Fruit fly (Drosophila melanogaster) whole organism, embryonic: ENCODE results near the gene VhaAC39-1.
A peak's percentile ranks its signal among the peaks of the same experiment; 100 is the strongest.

ENCODE experiments used
- ATbp ChIP-seq: fragments of 200-800 bp; sonication (Bioruptor generic); optimal IDR thresholded peaks from 2 replicates; lab custom pipeline; 2017; ENCODE audit warnings: missing biosample characterization, mild to moderate bottlenecking, missing genetic modification characterization, missing genetic modification reagents
- BEAF-32 ChIP-seq: fragments of 200-800 bp; sonication (Bioruptor generic); optimal IDR thresholded peaks from 3 replicates; lab custom pipeline; 2017; ENCODE audit warnings: missing biosample characterization, missing genetic modification characterization, mild to moderate bottlenecking, moderate library complexity, missing genetic modification reagents
- Blimp-1 ChIP-seq: fragments of 200-800 bp; sonication (Bioruptor generic); optimal IDR thresholded peaks from 3 replicates; lab custom pipeline; 2018; ENCODE audit warnings: missing biosample characterization, missing genetic modification characterization, mild to moderate bottlenecking, moderate library complexity, missing genetic modification reagents
- Bteb2 ChIP-seq: fragments of 200-800 bp; sonication (Bioruptor generic); optimal IDR thresholded peaks from 2 replicates; lab custom pipeline; 2016; ENCODE audit warnings: missing biosample characterization, missing genetic modification characterization
- CG10267 ChIP-seq: fragments of 200-800 bp; sonication (Bioruptor generic); optimal IDR thresholded peaks from 2 replicates; lab custom pipeline; 2018; ENCODE audit warnings: missing biosample characterization, mild to moderate bottlenecking, missing genetic modification characterization, moderate library complexity
- CG10321 ChIP-seq: fragments of 200-800 bp; sonication (Bioruptor generic); IDR thresholded peaks from 2 replicates; pipeline ENCODE4 v1.3.6; 2022; ENCODE audit warnings: missing biosample characterization, missing genetic modification characterization
- CG12104 ChIP-seq: fragments of 200-800 bp; sonication (Bioruptor generic); optimal IDR thresholded peaks from 3 replicates; lab custom pipeline; 2016; ENCODE audit warnings: missing biosample characterization, missing genetic modification characterization
- CG12391 ChIP-seq: fragments of 200-800 bp; sonication (Bioruptor generic); optimal IDR thresholded peaks from 3 replicates; lab custom pipeline; 2018; ENCODE audit warnings: missing biosample characterization, mild to moderate bottlenecking, missing genetic modification characterization, moderate library complexity
- CG13287 ChIP-seq: fragments of 200-800 bp; sonication (Bioruptor generic); IDR thresholded peaks from 2 replicates; pipeline ENCODE4 v1.3.6; 2022; ENCODE audit warnings: missing biosample characterization, missing genetic modification characterization; ENCODE audit not compliant: partially characterized antibody
- CG14667 ChIP-seq: fragments of 200-800 bp; sonication (Bioruptor generic); IDR thresholded peaks from 2 replicates; pipeline ENCODE4 v1.3.6; 2022; ENCODE audit warnings: missing biosample characterization, missing genetic modification characterization
- CG15073 ChIP-seq: fragments of 200-800 bp; sonication (Bioruptor generic); optimal IDR thresholded peaks from 2 replicates; lab custom pipeline; 2016; ENCODE audit warnings: missing biosample characterization, missing genetic modification characterization
- CG15601 ChIP-seq: fragments of 200-800 bp; sonication (Bioruptor generic); optimal IDR thresholded peaks from 3 replicates; lab custom pipeline; 2019; ENCODE audit warnings: missing biosample characterization, mild to moderate bottlenecking, missing genetic modification characterization, moderate library complexity
- CG17568 ChIP-seq: fragments of 200-800 bp; sonication (Bioruptor generic); optimal IDR thresholded peaks from 2 replicates; lab custom pipeline; 2018; ENCODE audit warnings: missing biosample characterization, mild to moderate bottlenecking, missing genetic modification characterization, moderate library complexity
- CG17829 ChIP-seq: fragments of 200-800 bp; optimal IDR thresholded peaks from 2 replicates; lab custom pipeline; 2019; ENCODE audit warnings: missing biosample characterization, mild to moderate bottlenecking, missing genetic modification characterization, moderate library complexity
- CG2678 ChIP-seq: fragments of 200-800 bp; sonication (Bioruptor generic); optimal IDR thresholded peaks from 3 replicates; lab custom pipeline; 2019; ENCODE audit warnings: missing biosample characterization, mild to moderate bottlenecking, missing genetic modification characterization, moderate library complexity
- CG31441 ChIP-seq: fragments of 200-800 bp; sonication (Bioruptor generic); IDR thresholded peaks from 2 replicates; pipeline ENCODE4 v1.3.6; 2022; ENCODE audit warnings: missing biosample characterization, missing genetic modification characterization
- CG3281 ChIP-seq: fragments of 200-800 bp; sonication (Bioruptor generic); optimal IDR thresholded peaks from 3 replicates; lab custom pipeline; 2017; ENCODE audit warnings: missing biosample characterization, mild to moderate bottlenecking, missing genetic modification characterization
- CG4282 ChIP-seq: fragments of 200-800 bp; sonication (Bioruptor generic); optimal IDR thresholded peaks from 2 replicates; lab custom pipeline; 2016; ENCODE audit warnings: missing biosample characterization, missing genetic modification characterization
- CG4820 ChIP-seq: fragments of 200-800 bp; sonication (Bioruptor generic); optimal IDR thresholded peaks from 3 replicates; lab custom pipeline; 2016; ENCODE audit warnings: missing biosample characterization, missing genetic modification characterization
- CG7271 ChIP-seq: fragments of 200-800 bp; sonication (Bioruptor generic); optimal IDR thresholded peaks from 2 replicates; lab custom pipeline; 2018; ENCODE audit warnings: missing biosample characterization, mild to moderate bottlenecking, missing genetic modification characterization, moderate library complexity
- CG7357 ChIP-seq: fragments of 200-800 bp; sonication (Bioruptor generic); IDR thresholded peaks from 3 replicates; pipeline ENCODE4 v1.3.6; 2022; ENCODE audit warnings: missing biosample characterization, missing genetic modification characterization
- CG9215 ChIP-seq: fragments of 200-800 bp; sonication (Bioruptor generic); IDR thresholded peaks from 2 replicates; pipeline ENCODE4 v1.3.6; 2022; ENCODE audit warnings: missing biosample characterization, missing genetic modification characterization
- CG9797 ChIP-seq: fragments of 200-800 bp; sonication (Bioruptor generic); optimal IDR thresholded peaks from 3 replicates; lab custom pipeline; 2018; ENCODE audit warnings: missing biosample characterization, mild to moderate bottlenecking, missing genetic modification characterization
- Hr51 ChIP-seq, 2 experiments: fragments of 200-800 bp; sonication (Bioruptor generic); optimal IDR thresholded peaks; 2 replicates in 1 of 2; 3 replicates in 1 of 2; lab custom pipeline; 2016 to 2018; ENCODE audit warnings: missing biosample characterization in 2 of 2, missing genetic modification characterization in 2 of 2, mild to moderate bottlenecking in 1 of 2, moderate library complexity in 1 of 2
- Lpt ChIP-seq: fragments of >200 bp; optimal IDR thresholded peaks from 2 replicates; lab custom pipeline; 2018; ENCODE audit warnings: missing biosample characterization, missing genetic modification characterization
- Mes4 ChIP-seq: fragments of 200-800 bp; sonication (Bioruptor generic); optimal IDR thresholded peaks from 2 replicates; lab custom pipeline; 2016; ENCODE audit warnings: missing biosample characterization, missing genetic modification characterization
- Poxn ChIP-seq: fragments of 200-800 bp; sonication (Bioruptor generic); IDR thresholded peaks from 2 replicates; pipeline ENCODE4 v1.3.6; 2022; ENCODE audit warnings: missing biosample characterization, missing genetic modification characterization
- Six4 ChIP-seq: fragments of 200-800 bp; sonication (Bioruptor generic); optimal IDR thresholded peaks from 2 replicates; lab custom pipeline; 2016; ENCODE audit warnings: missing biosample characterization, missing genetic modification characterization
- Sry-β ChIP-seq: fragments of 200-800 bp; sonication (Bioruptor generic); optimal IDR thresholded peaks from 2 replicates; lab custom pipeline; 2018; ENCODE audit warnings: missing biosample characterization, mild to moderate bottlenecking, missing genetic modification characterization, moderate library complexity
- Sry-δ ChIP-seq: fragments of 200-800 bp; sonication (Bioruptor generic); optimal IDR thresholded peaks from 2 replicates; lab custom pipeline; 2016; ENCODE audit warnings: missing biosample characterization, missing genetic modification characterization
- Tbp ChIP-seq: fragments of >200 bp; optimal IDR thresholded peaks from 2 replicates; lab custom pipeline; 2018; ENCODE audit warnings: missing biosample characterization, missing genetic modification characterization
- btn ChIP-seq: fragments of 200-800 bp; sonication (Bioruptor generic); optimal IDR thresholded peaks from 2 replicates; lab custom pipeline; 2016; ENCODE audit warnings: missing biosample characterization, missing genetic modification characterization
- cato ChIP-seq: fragments of 200-800 bp; sonication (Bioruptor generic); optimal IDR thresholded peaks from 2 replicates; lab custom pipeline; 2016; ENCODE audit warnings: missing biosample characterization, missing genetic modification characterization, borderline replicate concordance
- dati ChIP-seq: fragments of 200-800 bp; sonication (Bioruptor generic); IDR thresholded peaks from 2 replicates; pipeline ENCODE4 v1.3.6; 2022; ENCODE audit warnings: missing biosample characterization, missing genetic modification characterization
- ems ChIP-seq: fragments of 200-800 bp; sonication (Bioruptor generic); optimal IDR thresholded peaks from 3 replicates; lab custom pipeline; 2016; ENCODE audit warnings: missing biosample characterization, missing genetic modification characterization
- fd96Cb ChIP-seq: fragments of 200-800 bp; sonication (Bioruptor generic); optimal IDR thresholded peaks from 2 replicates; lab custom pipeline; 2018; ENCODE audit warnings: missing biosample characterization, mild to moderate bottlenecking, missing genetic modification characterization, moderate library complexity
- ftz-f1 ChIP-seq: fragments of 200-800 bp; sonication (Bioruptor generic); optimal IDR thresholded peaks from 2 replicates; lab custom pipeline; 2016; ENCODE audit warnings: missing biosample characterization, missing genetic modification characterization
- gce ChIP-seq: fragments of 200-800 bp; sonication (Bioruptor generic); IDR thresholded peaks from 3 replicates; pipeline ENCODE4 v1.3.6; 2022; ENCODE audit warnings: missing biosample characterization, missing genetic modification characterization
- gcm ChIP-seq: fragments of 200-800 bp; sonication (Bioruptor generic); optimal IDR thresholded peaks from 2 replicates; lab custom pipeline; 2019; ENCODE audit warnings: missing biosample characterization, mild to moderate bottlenecking, missing genetic modification characterization, moderate library complexity
- gsb ChIP-seq: fragments of 200-800 bp; sonication (Bioruptor generic); IDR thresholded peaks from 2 replicates; pipeline ENCODE4 v1.3.6; 2022; ENCODE audit warnings: missing biosample characterization, missing genetic modification characterization
- gsb-n ChIP-seq: fragments of 200-800 bp; sonication (Bioruptor generic); optimal IDR thresholded peaks from 3 replicates; lab custom pipeline; 2018; ENCODE audit warnings: missing biosample characterization, mild to moderate bottlenecking, missing genetic modification characterization
- h ChIP-seq: fragments of >200 bp; optimal IDR thresholded peaks from 2 replicates; lab custom pipeline; 2017
- hb ChIP-seq: fragments of 200-800 bp; sonication (Bioruptor generic); IDR thresholded peaks from 3 replicates; pipeline ENCODE4 v1.3.6; 2022; ENCODE audit warnings: missing biosample characterization, missing genetic modification characterization; ENCODE audit not compliant: partially characterized antibody
- insv ChIP-seq, 2 experiments: fragments of 200-800 bp; sonication (Bioruptor generic); optimal IDR thresholded peaks; 3 replicates each; lab custom pipeline; 2016 to 2018; ENCODE audit warnings: missing biosample characterization in 2 of 2, missing genetic modification characterization in 2 of 2
- kay ChIP-seq: fragments of 200-800 bp; sonication (Bioruptor generic); optimal IDR thresholded peaks from 2 replicates; lab custom pipeline; 2016; ENCODE audit warnings: missing biosample characterization, missing genetic modification characterization
- luna ChIP-seq: fragments of 200-800 bp; sonication (Bioruptor generic); optimal IDR thresholded peaks from 2 replicates; lab custom pipeline; 2016; ENCODE audit warnings: missing biosample characterization, missing genetic modification characterization
- pan ChIP-seq, 4 experiments: fragments of >200 bp in 3 of 4; fragments of 200-800 bp in 1 of 4; sonication (Bioruptor generic) in 1 of 4; optimal IDR thresholded peaks in 3 of 4; IDR thresholded peaks in 1 of 4; 2 replicates each; pipeline versions ENCODE4 v1.3.6 to Lab custom; 2017 to 2022; ENCODE audit warnings: missing biosample characterization in 2 of 4, missing genetic modification characterization in 2 of 4, mixed read lengths in 1 of 4
- pzg ChIP-seq: fragments of 200-800 bp; sonication (Bioruptor generic); optimal IDR thresholded peaks from 3 replicates; lab custom pipeline; 2018; ENCODE audit warnings: missing biosample characterization, mild to moderate bottlenecking, missing genetic modification characterization, moderate library complexity
- sisA ChIP-seq: fragments of 200-800 bp; sonication (Bioruptor generic); IDR thresholded peaks from 2 replicates; pipeline ENCODE4 v1.3.6; 2022; ENCODE audit warnings: missing biosample characterization, missing genetic modification characterization
- stc ChIP-seq: fragments of 200-800 bp; sonication (Bioruptor generic); IDR thresholded peaks from 2 replicates; pipeline ENCODE4 v1.3.6; 2022; ENCODE audit warnings: missing biosample characterization, missing genetic modification characterization
- toy ChIP-seq: fragments of 200-800 bp; sonication (Bioruptor generic); IDR thresholded peaks from 2 replicates; pipeline ENCODE4 v1.3.6; 2022; ENCODE audit warnings: missing biosample characterization, missing genetic modification characterization

The VhaAC39-1 gene

DNA sequence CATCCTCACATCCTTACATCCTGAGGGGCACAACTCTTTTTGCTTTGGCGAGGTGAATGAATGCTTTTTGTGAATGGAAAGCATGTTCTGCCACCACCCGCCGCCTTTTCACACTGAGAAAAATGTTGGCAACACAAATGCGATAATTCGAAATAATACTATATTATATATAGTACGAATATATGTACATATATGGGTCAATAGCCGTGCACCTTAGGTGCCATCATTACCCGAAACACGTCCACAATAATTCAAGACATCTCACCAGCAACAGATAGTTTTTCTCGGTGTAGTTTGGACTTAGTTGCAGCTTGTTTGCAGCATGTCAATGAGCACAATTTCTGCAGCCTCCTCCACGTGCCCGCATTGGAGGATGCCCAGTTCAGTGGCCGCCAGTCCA is 51.1 kb downstream of the VhaAC39-1 start (continued):
- TF ChIP-seq pan (optimal IDR thresholded peaks at IDR 0.05; lab: Kevin White, UChicago) (no peak), pan (GFP tag; optimal IDR thresholded peaks at IDR 0.05 in 1 of 2, IDR thresholded peaks at IDR 0.05 in 1 of 2) (no peak), Blimp-1 (GFP tag; lab: Kevin White, UChicago) (peak; percentile 35), CG10321 (GFP tag; lab: Robert Waterston, UW) (no peak), BEAF-32 (GFP tag; lab: Kevin White, UChicago) (no peak), Poxn (no peak), dati (no peak), fd96Cb (tag; lab: Kevin White, UChicago) (peak; percentile 31), gce (GFP tag; lab: Robert Waterston, UW) (no peak), CG15073 (GFP tag; lab: Kevin White, UChicago) (no peak), ftz-f1 (GFP tag; lab: Kevin White, UChicago) (no peak), Lpt (no peak), CG31441 (GFP tag; lab: Robert Waterston, UW) (peak; percentile 45), CG9215 (GFP tag; lab: Robert Waterston, UW) (no peak), Sry-δ (GFP tag; lab: Kevin White, UChicago) (no peak), Sry-β (GFP tag; lab: Kevin White, UChicago) (no peak), CG7357 (no peak), CG17568 (no peak), CG4282 (no peak), Tbp (GFP tag; lab: Kevin White, UChicago) (no peak), CG13287 (GFP tag; lab: Robert Waterston, UW) (no peak), ems (GFP tag; lab: Kevin White, UChicago) (no peak), CG15601 (tag; lab: Kevin White, UChicago) (no peak), btn (no peak), CG12104 (GFP tag; lab: Kevin White, UChicago) (no peak), sisA (peak; percentile 49), ATbp (GFP tag; lab: Kevin White, UChicago) (peak; percentile 13), luna (GFP tag; lab: Kevin White, UChicago) (no peak), Bteb2 (GFP tag; lab: Kevin White, UChicago) (no peak), cato (GFP tag; lab: Kevin White, UChicago) (no peak), toy (GFP tag; lab: Robert Waterston, UW) (no peak), insv (GFP tag; optimal IDR thresholded peaks at IDR 0.05; lab: Kevin White, UChicago) (no peak), CG2678 (tag; lab: Kevin White, UChicago) (peak; percentile 38), CG10267 (tag; lab: Kevin White, UChicago) (no peak), CG17829 (peak; percentile 19), gcm (GFP tag; lab: Kevin White, UChicago) (no peak), gsb (GFP tag; lab: Robert Waterston, UW) (no peak), CG14667 (GFP tag; lab: Robert Waterston, UW) (peak; percentile 25; the same call in 1 of the 2 replicates), stc (0 out of 2 replicates have a peak, but pooled peaks have one; percentile 7), Hr51 (GFP tag; optimal IDR thresholded peaks at IDR 0.05; lab: Kevin White, UChicago) (peak in 1 of 2 experiments; percentile 20), h (lab: Kevin White, UChicago) (no peak), kay (GFP tag; lab: Kevin White, UChicago) (no peak), CG4820 (GFP tag; lab: Kevin White, UChicago) (peak; percentile 5), Six4 (no peak), CG12391 (no peak), Mes4 (GFP tag; lab: Kevin White, UChicago) (no peak), pzg (GFP tag; lab: Kevin White, UChicago) (no peak), CG9797 (no peak), CG7271 (tag; lab: Kevin White, UChicago) (no peak), CG3281 (GFP tag; lab: Kevin White, UChicago) (no peak), gsb-n (tag; lab: Kevin White, UChicago) (no peak), hb (GFP tag; lab: Robert Waterston, UW) (no peak)
